Worm (Caenorhabditis elegans) whole organism, L4/young adult: ENCODE data around the gene abi-1.
A peak's percentile ranks its signal among the peaks of the same experiment; 100 is the strongest.

Experiments used
- W03F9.2 ChIP-seq: fragments of 150-350 bp; optimal IDR thresholded peaks from 2 replicates; lab custom pipeline; 2014; ENCODE audit warnings: missing biosample characterization, missing genetic modification characterization
- dao-5 ChIP-seq: sonication (generic microtip); optimal IDR thresholded peaks from 2 replicates; lab custom pipeline; 2016; ENCODE audit warnings: missing genotype, missing genetic modification characterization, moderate library complexity, missing compliant biosample characterization
- him-1 ChIP-seq: sonication (generic microtip); optimal IDR thresholded peaks from 2 replicates; lab custom pipeline; 2016; ENCODE audit warnings: missing genotype, missing genetic modification reagents, missing genetic modification characterization, missing compliant biosample characterization

abi-1 gene

ce11 chrIII:5709224-5709623, 16.7 kb upstream of the abi-1 start, which contains the start of gene hpo-28:
Gene hpo-28 (minus strand): TSS chrIII:5709324.
- no peak for TF ChIP-seq dao-5
- no peak for TF ChIP-seq W03F9.2 (tag; lab: Kevin White, UChicago)
- TF ChIP-seq him-1 (tag; lab: Kevin White, UChicago) = no peak

DNA sequence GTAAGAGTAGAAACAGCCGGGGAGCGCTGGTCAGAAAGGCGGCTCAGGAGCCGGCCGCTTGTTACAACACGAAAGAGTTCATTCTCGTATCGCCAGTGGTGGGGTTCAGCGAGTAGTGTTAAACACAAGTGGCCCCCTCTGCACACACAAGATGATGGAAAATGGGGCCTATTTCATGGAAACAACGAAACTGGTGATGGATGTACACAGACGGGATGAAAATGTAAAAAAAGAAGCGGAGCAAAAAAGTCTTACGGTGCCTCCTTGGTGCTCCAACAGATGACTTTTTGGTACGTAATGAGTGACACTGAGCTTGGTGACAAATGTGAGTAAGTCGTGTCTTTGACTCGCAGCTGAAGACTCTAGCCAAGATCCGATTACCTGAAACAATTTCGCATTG, 15.5 kb upstream of the abi-1 start:
- TF ChIP-seq W03F9.2 (tag; lab: Kevin White, UChicago) (no peak), dao-5 (no peak), him-1 (tag; lab: Kevin White, UChicago) (no peak)

- TF ChIP-seq dao-5 = no peak
Observed at ce11 chrIII:5707546-5707945, 15.0 kb upstream of the abi-1 start.

DNA sequence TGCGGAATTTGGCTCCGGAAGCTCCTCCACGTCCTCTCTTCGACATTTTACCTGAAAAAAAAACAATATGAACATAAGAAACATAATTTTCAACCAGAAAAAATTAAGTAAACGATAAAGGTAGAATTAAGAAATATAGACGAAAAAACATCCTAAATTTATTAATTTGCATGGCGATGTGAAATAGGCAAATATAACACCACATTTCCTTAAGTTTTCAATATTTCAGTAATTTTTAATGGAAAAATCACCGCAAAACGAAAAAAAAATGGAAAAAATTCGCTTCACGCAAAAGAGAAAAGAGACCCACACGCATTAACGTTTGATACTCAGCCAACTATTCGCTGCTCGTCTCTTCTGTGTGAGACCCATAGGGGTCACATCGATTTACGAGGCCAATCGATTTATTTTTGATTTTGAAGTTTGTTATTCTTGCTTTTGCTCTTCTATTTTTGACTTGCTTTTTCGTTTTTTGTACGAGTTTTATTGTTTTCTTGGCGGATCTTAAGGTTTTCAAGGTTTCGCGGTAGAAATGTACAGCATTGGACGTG, 13.6 kb upstream of the abi-1 start, which contains the start of gene rpl-23:
TSS of gene rpl-23 (minus strand) at position 51 of the 551 bp plus-strand sequence.
- TF ChIP-seq him-1 (tag; lab: Kevin White, UChicago) = peak; percentile 52
- no peak for TF ChIP-seq dao-5
- TF ChIP-seq W03F9.2 (tag; lab: Kevin White, UChicago) = peak; percentile 94

DNA sequence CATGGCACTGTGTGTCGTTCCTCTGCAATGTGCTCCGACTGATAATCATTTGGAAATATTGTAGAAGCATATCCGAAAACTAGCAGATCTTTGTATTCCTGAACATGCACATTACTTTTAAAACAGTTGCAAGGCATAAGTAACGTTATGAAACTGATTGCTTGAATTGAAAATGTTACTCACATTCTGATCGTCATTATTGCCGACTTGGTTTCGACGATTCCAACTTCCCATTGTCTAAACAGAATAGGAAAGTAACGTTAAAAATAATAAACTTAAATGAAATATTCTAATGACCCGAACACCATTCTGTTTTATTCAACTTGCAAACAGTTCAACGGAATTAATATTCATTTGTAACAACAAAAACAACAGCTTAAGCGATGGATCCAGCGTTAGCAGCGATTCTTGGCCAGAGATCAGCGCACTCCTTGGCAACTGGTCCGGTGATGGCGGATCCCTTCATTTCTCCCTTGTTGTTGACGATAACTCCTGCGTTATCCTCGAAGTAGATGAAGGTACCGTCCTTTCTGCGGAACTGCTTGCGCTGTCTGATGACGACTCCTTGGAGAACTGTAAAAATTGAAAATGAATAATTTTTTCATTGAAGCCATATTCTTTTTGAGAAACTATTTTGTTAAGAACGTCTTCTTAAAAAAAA, 12.8 kb upstream of the abi-1 start, which contains the start of gene swp-1:
TSS of gene swp-1 (minus strand) at position 298 of the 661 bp plus-strand sequence.
- no peak for TF ChIP-seq dao-5
- no peak for TF ChIP-seq W03F9.2 (tag; lab: Kevin White, UChicago)
- no peak for TF ChIP-seq him-1 (tag; lab: Kevin White, UChicago)

DNA sequence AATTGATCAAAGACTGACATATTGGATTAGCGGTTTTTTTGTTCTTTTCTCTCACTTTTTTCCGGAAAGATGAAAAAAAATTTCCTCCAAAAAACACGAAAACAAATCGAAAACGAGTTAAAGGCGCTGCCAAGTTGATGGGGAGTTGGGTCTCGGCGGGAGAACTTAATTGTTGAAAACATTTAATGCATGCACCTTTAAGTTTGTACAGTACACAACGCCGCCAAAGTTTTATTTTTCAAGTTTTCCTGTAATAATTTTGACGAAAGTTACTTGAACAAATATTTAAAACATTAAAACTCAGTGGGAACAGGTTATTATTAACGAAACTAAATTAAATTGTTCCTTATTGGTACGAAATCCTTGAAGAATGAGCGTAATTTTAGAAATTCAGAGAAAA, 9.0 kb upstream of the abi-1 start:
- no peak for TF ChIP-seq him-1 (tag; lab: Kevin White, UChicago)
- TF ChIP-seq dao-5 = no peak
- no peak for TF ChIP-seq W03F9.2 (tag; lab: Kevin White, UChicago)

DNA sequence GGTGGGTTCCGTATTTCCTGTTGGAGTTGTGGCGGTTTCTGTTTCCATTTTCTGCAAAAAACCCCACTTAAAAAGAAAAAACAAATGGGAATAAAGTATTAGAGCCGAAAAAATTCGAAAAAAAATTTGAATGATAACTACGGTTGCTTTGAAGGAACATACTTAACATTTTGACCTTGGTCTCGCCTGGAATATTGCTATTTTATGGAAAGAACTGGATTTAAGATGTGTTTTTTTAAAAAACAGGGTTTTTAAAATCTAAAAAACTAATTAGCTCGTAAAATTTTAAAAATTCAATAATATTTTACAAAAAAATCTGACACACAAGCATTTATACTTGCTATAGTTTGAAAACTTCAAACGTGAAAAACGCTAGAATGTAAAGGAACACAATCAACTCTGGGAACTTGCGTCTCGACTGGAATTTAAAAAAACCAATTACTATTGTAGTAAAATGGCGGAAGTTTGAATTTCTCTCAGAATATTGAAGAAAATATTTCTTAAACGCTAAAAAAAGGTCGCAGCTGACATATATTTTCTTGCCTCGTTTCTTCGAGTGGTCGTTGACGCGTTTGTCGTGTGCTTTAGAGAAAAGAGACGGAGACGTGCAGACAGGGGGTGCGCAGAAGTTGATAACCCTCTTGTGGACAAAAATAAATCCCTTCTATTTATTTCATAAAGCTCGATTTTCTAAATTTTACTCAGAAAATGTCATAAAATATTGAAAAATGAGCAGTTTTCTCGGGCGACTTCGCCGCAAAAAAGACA, 5.6 kb upstream of the abi-1 start, which contains the start of the genes lgg-3 and rgs-5:
TSS of gene lgg-3 (minus strand) at position 51 of the 768 bp plus-strand sequence.
TSS of gene rgs-5 (plus strand) at position 593 of the 768 bp plus-strand sequence.
- TF ChIP-seq dao-5 = no peak
- peak; percentile 73 for TF ChIP-seq W03F9.2 (tag; lab: Kevin White, UChicago)

ce11 chrIII:5697266-5697665, 4.7 kb upstream of the abi-1 start, which contains the start of gene B0336.7:
Gene B0336.7 (minus strand): TSS chrIII:5697366.
- TF ChIP-seq dao-5 (no peak), him-1 (tag; lab: Kevin White, UChicago) (no peak), W03F9.2 (tag; lab: Kevin White, UChicago) (no peak)

DNA sequence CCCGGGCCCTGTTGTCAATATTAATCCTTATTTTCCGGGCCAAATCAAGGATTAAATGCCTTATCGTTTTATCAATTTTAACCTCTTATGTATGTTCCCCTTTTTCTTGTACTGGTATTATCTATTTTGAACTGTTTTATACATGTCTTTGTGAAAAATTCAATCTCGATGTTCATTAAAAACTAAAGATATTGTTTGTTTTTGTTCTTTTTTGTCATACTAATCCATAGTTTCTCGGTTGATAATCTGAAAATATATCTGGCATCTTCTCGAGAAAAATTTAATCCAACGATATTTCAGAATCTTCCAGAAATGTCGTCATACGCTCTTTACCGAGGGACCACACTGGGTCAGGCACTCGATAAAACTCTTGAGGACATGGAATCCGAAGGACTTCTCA, 1.2 kb upstream of the abi-1 start, which contains the start of gene B0336.13:
TSS of gene B0336.13 (plus strand) at position 301 of the 400 bp plus-strand sequence.
- TF ChIP-seq him-1 (tag; lab: Kevin White, UChicago) = no peak
- no peak for TF ChIP-seq W03F9.2 (tag; lab: Kevin White, UChicago)
- no peak for TF ChIP-seq dao-5

ce11 chrIII:5691826-5692225, 714 bp downstream of the abi-1 start:
- no peak for TF ChIP-seq dao-5
- TF ChIP-seq W03F9.2 (tag; lab: Kevin White, UChicago) = no peak
- no peak for TF ChIP-seq him-1 (tag; lab: Kevin White, UChicago)

ce11 chrIII:5688246-5688645, 4.3 kb downstream of the abi-1 start:
- TF ChIP-seq him-1 (tag; lab: Kevin White, UChicago) (no peak), W03F9.2 (tag; lab: Kevin White, UChicago) (no peak), dao-5 (no peak)

- TF ChIP-seq dao-5 (no peak), W03F9.2 (tag; lab: Kevin White, UChicago) (no peak)
Observed at ce11 chrIII:5683998-5684397, 8.5 kb downstream of the abi-1 start, which contains the start of gene rcan-1. Gene rcan-1 (minus strand): TSS chrIII:5684098.

DNA sequence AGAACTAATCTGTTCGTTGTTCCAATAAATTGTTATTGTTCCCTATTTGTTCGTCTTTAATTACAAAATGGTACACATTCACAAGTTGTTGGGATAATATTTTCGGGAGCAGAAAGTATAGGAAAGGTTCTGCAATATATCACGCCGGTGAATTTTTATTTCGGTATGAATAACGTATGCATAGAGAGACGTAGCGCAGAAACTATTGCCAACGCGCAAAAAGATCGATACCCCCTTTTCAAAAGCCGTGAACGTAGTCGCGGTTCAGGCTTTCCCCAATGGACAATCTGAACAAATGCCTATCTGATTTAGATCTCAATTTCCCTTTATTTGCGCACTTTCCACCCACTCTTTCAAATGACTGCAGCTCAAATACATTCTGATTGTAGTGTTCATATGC, 12.4 kb downstream of the abi-1 start, which contains the start of gene pst-2:
TSS of gene pst-2 (plus strand) at position 293 of the 400 bp plus-strand sequence.
- TF ChIP-seq him-1 (tag; lab: Kevin White, UChicago) (no peak), W03F9.2 (tag; lab: Kevin White, UChicago) (no peak), dao-5 (no peak)

- TF ChIP-seq him-1 (tag; lab: Kevin White, UChicago) (peak; percentile 99), W03F9.2 (tag; lab: Kevin White, UChicago) (peak; percentile 98), dao-5 (no peak)
Observed at ce11 chrIII:5678935-5679334, 13.6 kb downstream of the abi-1 start, which contains the start of the genes ska-3 and rps-12. Gene ska-3 (minus strand): TSS chrIII:5679005. Gene rps-12 (plus strand): TSS chrIII:5679298.
